Worm (Caenorhabditis elegans) whole organism, young adult: ENCODE results near the gene cyp-31A5.
"Not testable (repeated sequence)": the region's sequence is repeated elsewhere in the genome, so short reads cannot be mapped to it uniquely, and the experiment has no call there.

Experiments
- B0035.1 ChIP-seq: sonication (generic microtip); optimal IDR thresholded peaks from 2 replicates; lab custom pipeline; 2016; ENCODE audit warnings: missing genetic modification characterization, mild to moderate bottlenecking, missing compliant biosample characterization, missing genotype, missing genetic modification reagents
- F23B12.7 ChIP-seq: sonication (generic microtip); optimal IDR thresholded peaks from 2 replicates; lab custom pipeline; 2017; ENCODE audit warnings: missing genetic modification characterization, mild to moderate bottlenecking, missing compliant biosample characterization, antibody characterized with exemption, moderate library complexity; ENCODE audit not compliant: insufficient read depth
- F33H1.4 ChIP-seq: fragments of 200-800 bp; sonication (Bioruptor generic); IDR thresholded peaks from 2 replicates; pipeline ENCODE4 v1.3.6; 2022; ENCODE audit warnings: missing genetic modification reagents, missing genetic modification characterization, missing compliant biosample characterization
- F55B11.4 ChIP-seq: sonication (generic microtip); optimal IDR thresholded peaks from 2 replicates; lab custom pipeline; 2016; ENCODE audit warnings: missing compliant biosample characterization, missing genetic modification characterization, borderline replicate concordance; ENCODE audit not compliant: insufficient read depth
- aptf-2 ChIP-seq: fragments of 200-800 bp; sonication (Bioruptor generic); conservative IDR thresholded peaks from 2 replicates; pipeline ENCODE4 v1.3.6; 2022; ENCODE audit warnings: missing genetic modification reagents, missing genetic modification characterization, missing compliant biosample characterization
- attf-5 ChIP-seq: fragments of 200-800 bp; sonication (Bioruptor generic); optimal IDR thresholded peaks from 2 replicates; lab custom pipeline; 2018; ENCODE audit warnings: mild to moderate bottlenecking, missing genetic modification characterization, missing compliant biosample characterization
- attf-6 ChIP-seq: fragments of 200-800 bp; sonication (Bioruptor generic); IDR thresholded peaks from 2 replicates; pipeline ENCODE4 v1.3.6; 2022; ENCODE audit warnings: missing genetic modification reagents, missing genetic modification characterization, missing compliant biosample characterization
- cebp-2 ChIP-seq: fragments of 200-800 bp; sonication (Bioruptor generic); IDR thresholded peaks from 2 replicates; pipeline ENCODE4 v1.3.6; 2022; ENCODE audit warnings: missing genetic modification characterization, missing compliant biosample characterization
- ceh-100 ChIP-seq: fragments of 200-800 bp; sonication (Bioruptor generic); IDR thresholded peaks from 2 replicates; pipeline ENCODE4 v1.3.6; 2022; ENCODE audit warnings: missing genetic modification reagents, missing genetic modification characterization, missing compliant biosample characterization
- ceh-58 ChIP-seq: fragments of 200-800 bp; sonication (Bioruptor generic); IDR thresholded peaks from 2 replicates; pipeline ENCODE4 v1.3.6; 2022; ENCODE audit warnings: missing genetic modification characterization, missing compliant biosample characterization
- ceh-91 ChIP-seq: fragments of 200-800 bp; sonication (Bioruptor generic); IDR thresholded peaks from 2 replicates; pipeline ENCODE4 v1.3.6; 2022; ENCODE audit warnings: missing genetic modification reagents, missing genetic modification characterization, missing compliant biosample characterization
- dox-1 ChIP-seq: fragments of 200-800 bp; sonication (Bioruptor generic); IDR thresholded peaks from 2 replicates; pipeline ENCODE4 v1.3.6; 2022; ENCODE audit warnings: missing genetic modification reagents, missing genetic modification characterization, missing compliant biosample characterization
- dpff-1 ChIP-seq: sonication (generic microtip); optimal IDR thresholded peaks from 2 replicates; lab custom pipeline; 2017; ENCODE audit warnings: mild to moderate bottlenecking, missing genetic modification characterization, missing compliant biosample characterization
- dpl-1 ChIP-seq: fragments of 150-350 bp; optimal IDR thresholded peaks from 2 replicates; lab custom pipeline; 2014; ENCODE audit warnings: missing biosample characterization, missing genetic modification reagents, missing genetic modification characterization
- efl-1 ChIP-seq: fragments of 150-350 bp; optimal IDR thresholded peaks from 2 replicates; lab custom pipeline; 2014; ENCODE audit warnings: missing biosample characterization, missing genetic modification reagents, missing genetic modification characterization
- egl-44 ChIP-seq: fragments of 200-800 bp; sonication (Bioruptor generic); IDR thresholded peaks from 2 replicates; pipeline ENCODE4 v1.3.6; 2022; ENCODE audit warnings: missing genetic modification reagents, missing genetic modification characterization, missing compliant biosample characterization
- ets-4 ChIP-seq: fragments of 200-800 bp; sonication (Bioruptor generic); optimal IDR thresholded peaks from 2 replicates; lab custom pipeline; 2018; ENCODE audit warnings: mild to moderate bottlenecking, missing genetic modification characterization, missing compliant biosample characterization
- gei-17 ChIP-seq: fragments of 200-800 bp; sonication (Bioruptor generic); optimal IDR thresholded peaks from 2 replicates; lab custom pipeline; 2018; ENCODE audit warnings: mild to moderate bottlenecking, missing genetic modification characterization, missing compliant biosample characterization
- him-1 ChIP-seq: sonication (generic microtip); optimal IDR thresholded peaks from 2 replicates; lab custom pipeline; 2016; ENCODE audit warnings: missing genotype, missing genetic modification reagents, missing genetic modification characterization, missing compliant biosample characterization
- hmg-1.2 ChIP-seq: fragments of 200-800 bp; sonication (Bioruptor generic); IDR thresholded peaks from 2 replicates; pipeline ENCODE4 v1.3.6; 2022; ENCODE audit warnings: missing genetic modification reagents, missing genetic modification characterization, missing compliant biosample characterization
- lin-26 ChIP-seq: fragments of 200-800 bp; sonication (Bioruptor generic); IDR thresholded peaks from 2 replicates; pipeline ENCODE4 v1.3.6; 2022; ENCODE audit warnings: missing genetic modification reagents, missing genetic modification characterization, missing compliant biosample characterization
- lin-54 ChIP-seq: fragments of 200-800 bp; sonication (Bioruptor generic); optimal IDR thresholded peaks from 2 replicates; lab custom pipeline; 2018; ENCODE audit warnings: mild to moderate bottlenecking, missing genetic modification characterization, missing compliant biosample characterization
- lir-1 ChIP-seq: fragments of 200-800 bp; sonication (Bioruptor generic); conservative IDR thresholded peaks from 2 replicates; pipeline ENCODE4 v1.3.6; 2022; ENCODE audit warnings: missing genetic modification reagents, missing genetic modification characterization, missing compliant biosample characterization
- lsl-1 ChIP-seq: fragments of 200-800 bp; sonication (Bioruptor generic); optimal IDR thresholded peaks from 2 replicates; lab custom pipeline; 2018; ENCODE audit warnings: mild to moderate bottlenecking, missing genetic modification characterization, moderate library complexity, missing compliant biosample characterization
- madf-3 ChIP-seq: fragments of 200-800 bp; sonication (Bioruptor generic); IDR thresholded peaks from 2 replicates; pipeline ENCODE4 v1.3.6; 2022; ENCODE audit warnings: missing genetic modification reagents, missing genetic modification characterization, missing compliant biosample characterization
- madf-6 ChIP-seq: fragments of 200-800 bp; sonication (Bioruptor generic); IDR thresholded peaks from 2 replicates; pipeline ENCODE4 v1.3.6; 2022; ENCODE audit warnings: missing genetic modification reagents, missing genetic modification characterization, missing compliant biosample characterization
- mes-4 ChIP-seq: sonication (generic microtip); optimal IDR thresholded peaks from 2 replicates; lab custom pipeline; 2016; ENCODE audit warnings: missing genotype, missing genetic modification characterization, missing compliant biosample characterization
- mxl-1 ChIP-seq: sonication (generic microtip); optimal IDR thresholded peaks from 2 replicates; lab custom pipeline; 2016; ENCODE audit warnings: missing genetic modification characterization, missing compliant biosample characterization
- nfyb-1 ChIP-seq: fragments of 200-800 bp; sonication (Bioruptor generic); IDR thresholded peaks from 2 replicates; pipeline ENCODE4 v1.3.6; 2022; ENCODE audit warnings: missing genetic modification reagents, missing genetic modification characterization, missing compliant biosample characterization
- nhr-27 ChIP-seq: fragments of 200-800 bp; sonication (Bioruptor generic); optimal IDR thresholded peaks from 2 replicates; lab custom pipeline; 2018; ENCODE audit warnings: mild to moderate bottlenecking, missing genetic modification characterization, moderate library complexity, missing compliant biosample characterization
- rpc-1 ChIP-seq, 2 experiments: fragments of 150-350 bp in 1 of 2; sonication (generic microtip) in 1 of 2; optimal IDR thresholded peaks; 2 replicates each; lab custom pipeline; 2014 to 2018; ENCODE audit warnings: missing biosample characterization in 1 of 2, missing genetic modification characterization in 1 of 2, missing genetic modification reagents in 1 of 2, missing genotype in 1 of 2
- snpc-3.4 ChIP-seq: sonication (generic microtip); optimal IDR thresholded peaks from 2 replicates; lab custom pipeline; 2017; ENCODE audit warnings: missing genetic modification characterization, mild to moderate bottlenecking, missing compliant biosample characterization, antibody characterized with exemption, moderate library complexity, missing genotype, missing genetic modification reagents
- snpc-4 ChIP-seq, 5 experiments: fragments of 150-350 bp in 1 of 5; sonication (generic microtip) in 4 of 5; optimal IDR thresholded peaks; 2 replicates each; lab custom pipeline; 2014 to 2018; ENCODE audit warnings: missing genetic modification characterization in 5 of 5, missing biosample characterization in 3 of 5, antibody characterized with exemption in 2 of 5, mild to moderate bottlenecking in 2 of 5, missing compliant biosample characterization in 2 of 5, missing genotype in 2 of 5, moderate library complexity in 2 of 5, missing genetic modification reagents in 1 of 5
- sptf-2 ChIP-seq: fragments of 200-800 bp; sonication (Bioruptor generic); optimal IDR thresholded peaks from 2 replicates; lab custom pipeline; 2018; ENCODE audit warnings: mild to moderate bottlenecking, missing genetic modification characterization, missing compliant biosample characterization
- tlf-1 ChIP-seq: fragments of 200-800 bp; sonication (Bioruptor generic); optimal IDR thresholded peaks from 2 replicates; lab custom pipeline; 2018; ENCODE audit warnings: mild to moderate bottlenecking, missing genetic modification characterization, missing compliant biosample characterization
- xnd-1 ChIP-seq: sonication (generic microtip); optimal IDR thresholded peaks from 2 replicates; lab custom pipeline; 2016; ENCODE audit warnings: missing genotype, missing genetic modification reagents, missing genetic modification characterization, missing compliant biosample characterization
- zim-3 ChIP-seq: sonication (generic microtip); optimal IDR thresholded peaks from 2 replicates; lab custom pipeline; 2017; ENCODE audit warnings: mild to moderate bottlenecking, missing genetic modification characterization, moderate library complexity, missing compliant biosample characterization
- ztf-18 ChIP-seq: sonication (generic microtip); optimal IDR thresholded peaks from 2 replicates; lab custom pipeline; 2016; ENCODE audit warnings: missing genotype, mild to moderate bottlenecking, missing genetic modification characterization, missing compliant biosample characterization

The cyp-31A5 gene

DNA sequence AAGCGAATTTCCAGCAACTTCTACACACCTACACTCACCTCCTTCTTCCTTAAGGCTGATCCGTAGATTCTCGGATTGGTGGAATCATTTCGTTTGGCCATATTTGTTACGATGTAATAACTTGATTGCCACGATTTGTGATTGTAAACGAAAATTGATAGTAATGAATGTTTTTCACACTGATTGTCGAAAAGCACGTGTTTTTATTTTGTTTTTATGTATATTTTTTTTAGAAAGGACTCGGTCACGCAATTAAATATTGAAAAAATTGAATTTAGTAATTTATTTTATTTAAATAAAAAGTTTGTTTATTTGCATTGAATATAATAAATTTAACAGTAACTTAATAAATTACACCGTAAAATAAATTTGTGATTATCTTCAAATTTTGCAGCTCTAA lies 32.8 kb downstream of the cyp-31A5 start, which contains the start of gene K09B11.5:
Gene K09B11.5 (minus strand): TSS at position 101 of the 400 bp plus-strand sequence.
- not testable (repeated sequence) for TF ChIP-seq attf-6 (GFP tag; lab: Robert Waterston, UW); ceh-100 (GFP tag; lab: Robert Waterston, UW); sptf-2 (GFP tag; lab: Kevin White, UChicago)

DNA sequence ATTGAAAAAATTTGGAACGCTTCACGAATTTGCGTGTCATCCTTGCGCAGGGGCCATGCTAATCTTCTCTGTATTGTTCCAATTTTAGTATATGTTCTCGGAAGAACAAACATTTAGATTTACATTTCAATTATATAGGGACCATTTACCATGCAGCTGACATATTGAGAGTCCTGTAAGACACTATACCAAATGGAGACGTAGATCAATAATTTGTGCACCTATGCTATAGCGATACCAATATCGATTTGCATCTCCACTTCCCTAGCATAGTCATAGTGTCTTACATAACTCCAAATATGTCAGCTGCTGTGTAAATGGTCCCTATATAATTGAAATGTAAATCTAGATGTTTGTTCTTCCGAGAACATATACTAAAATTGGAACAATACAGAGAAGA lies 39.5 kb downstream of the cyp-31A5 start:
- not testable (repeated sequence) for TF ChIP-seq snpc-4 (GFP tag; optimal IDR thresholded peaks at IDR 0.05; lab: Kevin White, UChicago); rpc-1 (optimal IDR thresholded peaks at IDR 0.05; lab: Kevin White, UChicago)
- TF ChIP-seq snpc-4 (tag; optimal IDR thresholded peaks at IDR 0.05; lab: Kevin White, UChicago), result peak in 1 of 4 experiments; percentile 61
- peak; percentile 51 for TF ChIP-seq rpc-1 (tag; optimal IDR thresholded peaks at IDR 0.05; lab: Kevin White, UChicago)

DNA sequence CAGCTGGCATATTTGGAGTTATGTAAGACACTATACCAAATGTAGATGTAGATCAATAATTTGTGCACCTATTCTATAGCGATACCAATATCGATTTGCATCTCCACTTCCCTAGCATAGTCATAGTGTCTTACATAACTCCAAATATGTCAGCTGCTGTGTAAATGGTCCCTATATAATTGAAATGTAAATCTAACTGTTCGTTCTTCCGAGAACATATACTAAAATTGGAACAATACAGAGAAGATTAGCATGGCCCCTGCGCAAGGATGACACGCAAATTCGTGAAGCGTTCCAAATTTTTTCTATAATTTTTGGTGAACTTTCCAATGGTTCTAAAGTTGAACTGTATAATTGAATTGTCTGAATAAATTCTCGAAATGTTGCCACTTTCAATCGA lies 42.5 kb downstream of the cyp-31A5 start:
- TF ChIP-seq hmg-1.2 (GFP tag; lab: Robert Waterston, UW) (peak; percentile 28), snpc-4 (tag; optimal IDR thresholded peaks at IDR 0.05; lab: Kevin White, UChicago) (peak in 1 of 4 experiments; percentile 72), rpc-1 (optimal IDR thresholded peaks at IDR 0.05; lab: Kevin White, UChicago) (peak; percentile 6), rpc-1 (tag; optimal IDR thresholded peaks at IDR 0.05; lab: Kevin White, UChicago) (peak; percentile 59)
- not testable (repeated sequence) for TF ChIP-seq snpc-4 (GFP tag; optimal IDR thresholded peaks at IDR 0.05; lab: Kevin White, UChicago)

DNA sequence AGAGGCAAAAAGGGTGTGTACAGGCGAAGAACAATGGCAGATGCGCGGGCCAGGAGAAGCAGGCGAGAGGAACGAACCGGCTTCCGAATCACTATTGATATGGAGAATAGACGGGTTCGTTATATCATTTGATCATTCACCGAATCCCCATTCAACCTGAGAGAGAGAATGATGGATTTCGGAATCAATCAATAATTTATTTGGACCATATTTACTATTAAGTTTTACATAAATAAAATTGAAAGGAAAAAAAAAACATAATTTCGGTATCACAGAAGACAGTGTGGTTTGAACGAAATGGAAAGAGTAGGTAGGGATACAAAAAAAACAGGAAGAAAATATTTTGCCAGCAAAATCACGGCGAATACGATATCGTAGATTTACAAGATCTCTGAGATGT lies 44.2 kb downstream of the cyp-31A5 start, which contains the start of gene mam-3:
Gene mam-3 (minus strand): TSS at position 101 of the 400 bp plus-strand sequence.
- no peak for TF ChIP-seq snpc-4 (GFP tag; optimal IDR thresholded peaks at IDR 0.05; lab: Kevin White, UChicago)
- TF ChIP-seq snpc-4 (tag; optimal IDR thresholded peaks at IDR 0.05; lab: Kevin White, UChicago), result peak in 1 of 4 experiments; percentile 10
- TF ChIP-seq ceh-58 (GFP tag; lab: Robert Waterston, UW), result no peak
- TF ChIP-seq madf-3, result no peak
- TF ChIP-seq B0035.1 (tag; lab: Kevin White, UChicago), result no peak
- TF ChIP-seq, all 124 proteins: peak for 1

DNA sequence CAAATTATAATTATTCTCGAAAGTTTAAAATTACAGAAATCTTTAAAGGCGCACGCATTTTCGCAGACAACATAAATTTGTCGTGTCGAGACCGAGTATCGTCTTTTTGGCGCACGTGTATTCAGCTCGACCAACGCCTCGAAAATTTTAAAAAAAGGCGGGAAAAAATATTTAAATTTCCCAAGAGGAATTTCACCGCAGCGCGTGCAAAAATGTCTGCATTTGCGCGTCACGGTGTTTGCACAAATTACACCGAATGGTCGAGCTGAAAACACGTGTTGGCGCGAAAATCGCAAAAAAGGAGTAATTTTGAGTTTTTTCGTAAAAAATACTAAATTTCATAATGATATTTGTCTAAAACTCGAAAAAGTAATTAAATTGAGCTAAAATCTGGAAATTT lies 49.7 kb downstream of the cyp-31A5 start:
- TF ChIP-seq lin-54 (GFP tag; lab: Kevin White, UChicago) (peak; percentile 15), nhr-27 (tag; lab: Kevin White, UChicago) (no peak), lsl-1 (GFP tag; lab: Kevin White, UChicago) (peak; percentile 59), madf-6 (GFP tag; lab: Robert Waterston, UW) (peak; percentile 71), cebp-2 (no peak), snpc-4 (GFP tag; optimal IDR thresholded peaks at IDR 0.05; lab: Kevin White, UChicago) (no peak), snpc-4 (tag; optimal IDR thresholded peaks at IDR 0.05; lab: Kevin White, UChicago) (peak in 1 of 4 experiments; percentile 22), mxl-1 (no peak), gei-17 (GFP tag; lab: Kevin White, UChicago) (no peak), ceh-91 (GFP tag; lab: Robert Waterston, UW) (peak; percentile 32; the same call in 1 of the 2 replicates), xnd-1 (peak; percentile 67), F33H1.4 (GFP tag; lab: Robert Waterston, UW) (peak; percentile 42), snpc-3.4 (tag; lab: Kevin White, UChicago) (no peak), efl-1 (GFP tag; lab: Kevin White, UChicago) (peak; percentile 71), ets-4 (GFP tag; lab: Kevin White, UChicago) (no peak), him-1 (tag; lab: Kevin White, UChicago) (peak; percentile 32), dpff-1 (tag; lab: Kevin White, UChicago) (no peak), dpl-1 (GFP tag; lab: Kevin White, UChicago) (peak; percentile 30), ztf-18 (no peak), mes-4 (tag; lab: Kevin White, UChicago) (no peak), egl-44 (GFP tag; lab: Robert Waterston, UW) (no peak), dox-1 (GFP tag; lab: Robert Waterston, UW) (no peak; the same call in 1 of the 2 replicates), aptf-2 (GFP tag; lab: Robert Waterston, UW) (peak; percentile 84), nfyb-1 (GFP tag; lab: Robert Waterston, UW) (no peak), attf-5 (GFP tag; lab: Kevin White, UChicago) (no peak), attf-6 (GFP tag; lab: Robert Waterston, UW) (peak; percentile 33; the same call in 1 of the 2 replicates), lin-26 (GFP tag; lab: Robert Waterston, UW) (no peak), F55B11.4 (no peak), tlf-1 (GFP tag; lab: Kevin White, UChicago) (peak; percentile 34), lir-1 (GFP tag; lab: Robert Waterston, UW) (no peak), F23B12.7 (no peak), zim-3 (no peak)
